Worm (Caenorhabditis elegans) whole organism, early embryonic: Measurements from ENCODE around the gene lrr-1.

Experiments used
- B0310.2 ChIP-seq: sonication (generic microtip); optimal IDR thresholded peaks from 2 replicates; lab custom pipeline; 2016; ENCODE audit warnings: mild to moderate bottlenecking, missing genetic modification characterization, missing compliant biosample characterization
- aly-1 ChIP-seq: sonication (generic microtip); optimal IDR thresholded peaks from 2 replicates; lab custom pipeline; 2016; ENCODE audit warnings: missing genetic modification characterization, missing compliant biosample characterization
- ama-1 ChIP-seq: fragments of 150-350 bp; optimal IDR thresholded peaks from 2 replicates; lab custom pipeline; 2014
- pes-1 ChIP-seq: fragments of 200-800 bp; sonication (Bioruptor generic); IDR thresholded peaks from 2 replicates; pipeline ENCODE4 v1.3.6; 2022; ENCODE audit warnings: missing genetic modification reagents, missing genetic modification characterization, missing compliant biosample characterization
- tra-4 ChIP-seq: sonication (generic microtip); optimal IDR thresholded peaks from 2 replicates; lab custom pipeline; 2017; ENCODE audit warnings: missing genetic modification characterization, missing compliant biosample characterization

DNA sequence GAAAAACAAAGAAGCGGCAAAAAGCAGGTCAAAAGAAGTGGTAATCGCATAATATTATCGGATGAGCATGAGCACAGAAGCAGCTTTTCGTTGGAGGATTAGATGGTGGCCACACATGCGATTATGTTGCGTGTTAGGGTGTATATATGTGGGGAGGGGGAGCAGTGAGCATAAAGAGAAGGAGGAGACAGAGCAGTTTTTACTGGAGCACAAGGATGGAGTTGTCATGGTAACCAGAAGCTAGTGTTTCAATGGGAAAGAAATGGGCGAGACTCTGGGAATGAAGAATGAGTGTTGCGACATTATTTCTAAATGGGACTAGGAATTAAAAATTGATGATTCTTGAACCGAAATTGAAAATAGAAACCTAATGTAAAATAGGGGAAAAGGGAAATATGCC lies 31.7 kb upstream of the lrr-1 start, which contains the start of gene C27A2.8:
- TF ChIP-seq pes-1 (GFP tag; lab: Robert Waterston, UW) (no peak), aly-1 (tag; lab: Kevin White, UChicago) (peak; percentile 10), ama-1 (lab: Kevin White, UChicago) (no peak), tra-4 (tag; lab: Kevin White, UChicago) (no peak), B0310.2 (tag; lab: Kevin White, UChicago) (no peak)
